Fruit fly (Drosophila melanogaster) whole organism, pupa: ENCODE measurements around the gene tin.

Source experiments
- CG10348 ChIP-seq: fragments of 200-800 bp; sonication (Bioruptor generic); IDR thresholded peaks from 2 replicates; pipeline ENCODE4 v1.3.6; 2022; ENCODE audit warnings: missing biosample characterization, missing genetic modification characterization
- CG12605 ChIP-seq: fragments of 200-800 bp; sonication (Bioruptor generic); IDR thresholded peaks from 2 replicates; pipeline ENCODE4 v1.3.6; 2022; ENCODE audit warnings: missing biosample characterization, missing genetic modification characterization
- CG13204 ChIP-seq: fragments of 200-800 bp; sonication (Bioruptor generic); optimal IDR thresholded peaks from 2 replicates; lab custom pipeline; 2018; ENCODE audit warnings: missing biosample characterization, mild to moderate bottlenecking, missing genetic modification characterization, moderate library complexity
- CG14655 ChIP-seq: fragments of 200-800 bp; sonication (Bioruptor generic); optimal IDR thresholded peaks from 3 replicates; lab custom pipeline; 2017; ENCODE audit warnings: mild to moderate bottlenecking, missing biosample characterization, missing genetic modification reagents, missing genetic modification characterization
- CG15710 ChIP-seq: fragments of 200-800 bp; sonication (Bioruptor generic); optimal IDR thresholded peaks from 2 replicates; lab custom pipeline; 2018; ENCODE audit warnings: missing biosample characterization, mild to moderate bottlenecking, missing genetic modification characterization, moderate library complexity
- CG17806 ChIP-seq: fragments of 200-800 bp; sonication (Bioruptor generic); optimal IDR thresholded peaks from 2 replicates; lab custom pipeline; 2018; ENCODE audit warnings: missing biosample characterization, mild to moderate bottlenecking, missing genetic modification characterization, moderate library complexity
- CG32121 ChIP-seq: fragments of 200-800 bp; sonication (Bioruptor generic); IDR thresholded peaks from 2 replicates; pipeline ENCODE4 v1.3.6; 2022; ENCODE audit warnings: missing biosample characterization, missing genetic modification characterization
- CG34367 ChIP-seq: fragments of 200-800 bp; sonication (Bioruptor generic); optimal IDR thresholded peaks from 2 replicates; lab custom pipeline; 2018; ENCODE audit warnings: missing biosample characterization, mild to moderate bottlenecking, missing genetic modification characterization
- CG4496 ChIP-seq: fragments of 200-800 bp; sonication (Bioruptor generic); IDR thresholded peaks from 3 replicates; pipeline ENCODE4 v1.3.6; 2022; ENCODE audit warnings: missing biosample characterization, missing genetic modification characterization
- CG8159 ChIP-seq: fragments of 200-800 bp; sonication (Bioruptor generic); optimal IDR thresholded peaks from 3 replicates; lab custom pipeline; 2018; ENCODE audit warnings: missing biosample characterization, mild to moderate bottlenecking, missing genetic modification characterization, moderate library complexity
- CG8301 ChIP-seq: fragments of 200-800 bp; sonication (Bioruptor generic); optimal IDR thresholded peaks from 2 replicates; lab custom pipeline; 2018; ENCODE audit warnings: missing biosample characterization, mild to moderate bottlenecking, missing genetic modification characterization
- CG9948 ChIP-seq: fragments of 200-800 bp; sonication (Bioruptor generic); optimal IDR thresholded peaks from 2 replicates; lab custom pipeline; 2018; ENCODE audit warnings: missing biosample characterization, mild to moderate bottlenecking, missing genetic modification characterization, moderate library complexity
- D1 ChIP-seq: fragments of 200-800 bp; sonication (Bioruptor generic); optimal IDR thresholded peaks from 2 replicates; lab custom pipeline; 2018; ENCODE audit warnings: missing biosample characterization, mild to moderate bottlenecking, missing genetic modification characterization, moderate library complexity
- EcR ChIP-seq: fragments of 200-800 bp; sonication (Bioruptor generic); optimal IDR thresholded peaks from 3 replicates; lab custom pipeline; 2019; ENCODE audit warnings: missing biosample characterization, missing genetic modification characterization, mild to moderate bottlenecking, moderate library complexity, missing genetic modification reagents
- Ets98B ChIP-seq: fragments of 200-800 bp; sonication (Bioruptor generic); IDR thresholded peaks from 2 replicates; pipeline ENCODE4 v1.3.6; 2022; ENCODE audit warnings: missing biosample characterization, missing genetic modification characterization
- Pif1A ChIP-seq: fragments of 200-800 bp; sonication (Bioruptor generic); optimal IDR thresholded peaks from 3 replicates; lab custom pipeline; 2016; ENCODE audit warnings: missing biosample characterization, missing genetic modification characterization
- Pif1B ChIP-seq: fragments of 200-800 bp; sonication (Bioruptor generic); optimal IDR thresholded peaks from 3 replicates; lab custom pipeline; 2016; ENCODE audit warnings: missing biosample characterization, missing genetic modification characterization
- Snoo ChIP-seq: fragments of 200-800 bp; sonication (Bioruptor generic); optimal IDR thresholded peaks from 3 replicates; lab custom pipeline; 2017; ENCODE audit warnings: missing biosample characterization, mild to moderate bottlenecking, missing genetic modification characterization, inconsistent platforms
- fd96Ca ChIP-seq: fragments of 200-800 bp; sonication (Bioruptor generic); IDR thresholded peaks from 3 replicates; pipeline ENCODE4 v1.3.6; 2022; ENCODE audit warnings: missing biosample characterization, missing genetic modification characterization
- gl ChIP-seq: fragments of 200-800 bp; sonication (Bioruptor generic); optimal IDR thresholded peaks from 2 replicates; lab custom pipeline; 2018; ENCODE audit warnings: missing biosample characterization, mild to moderate bottlenecking, missing genetic modification characterization
- rn ChIP-seq: fragments of 200-800 bp; sonication (Bioruptor generic); IDR thresholded peaks from 2 replicates; pipeline ENCODE4 v1.3.6; 2022; ENCODE audit warnings: missing biosample characterization, missing genetic modification characterization

Gene tin

DNA sequence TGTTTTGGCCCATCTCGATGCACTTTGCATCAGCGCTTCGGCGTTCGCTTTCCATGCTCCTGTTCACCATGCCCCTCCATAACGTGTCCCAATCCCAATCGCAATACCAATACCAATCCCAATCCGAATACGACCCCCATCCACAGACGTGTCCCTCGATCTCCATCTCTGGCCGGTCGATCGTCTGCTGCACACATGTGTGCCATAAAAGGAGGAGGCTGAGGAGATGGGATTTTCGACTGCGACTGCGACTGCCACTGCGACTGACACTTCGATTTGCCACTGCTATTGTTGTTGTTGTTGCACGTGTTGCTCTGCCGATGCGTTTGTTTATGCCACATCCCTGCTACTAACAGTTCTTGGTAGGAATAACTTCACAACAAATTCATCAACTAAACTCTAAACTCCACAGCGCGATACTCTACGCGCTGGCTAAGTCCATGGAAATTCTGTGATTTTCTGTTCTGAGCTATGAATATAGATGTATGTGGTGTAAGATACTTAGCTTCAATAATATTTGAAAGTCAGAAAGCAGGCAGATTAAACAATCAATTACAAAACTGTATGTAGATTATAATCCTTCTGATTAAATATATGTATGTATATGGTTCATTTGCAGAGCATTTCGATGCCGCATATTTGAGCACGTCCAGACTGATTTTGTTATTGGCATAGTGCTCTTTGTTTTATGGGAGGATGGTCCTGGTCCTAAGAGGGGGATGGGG is 14.4 kb downstream of the tin start:
- TF ChIP-seq CG8301 (no peak), CG10348 (GFP tag; lab: Robert Waterston, UW) (no peak), rn (GFP tag; lab: Robert Waterston, UW) (no peak), CG4496 (GFP tag; lab: Robert Waterston, UW) (no peak), CG15710 (tag; lab: Kevin White, UChicago) (no peak), gl (tag; lab: Kevin White, UChicago) (no peak), Pif1B (GFP tag; lab: Kevin White, UChicago) (no peak), CG14655 (GFP tag; lab: Kevin White, UChicago) (no peak), CG12605 (GFP tag; lab: Robert Waterston, UW) (no peak), CG13204 (no peak), Ets98B (GFP tag; lab: Robert Waterston, UW) (no peak), CG17806 (no peak), CG34367 (tag; lab: Kevin White, UChicago) (no peak), CG8159 (tag; lab: Kevin White, UChicago) (no peak), CG32121 (no peak), EcR (GFP tag; lab: Kevin White, UChicago) (no peak), CG9948 (tag; lab: Kevin White, UChicago) (no peak)
- TF ChIP-seq, all 21 proteins: peak for 0

DNA sequence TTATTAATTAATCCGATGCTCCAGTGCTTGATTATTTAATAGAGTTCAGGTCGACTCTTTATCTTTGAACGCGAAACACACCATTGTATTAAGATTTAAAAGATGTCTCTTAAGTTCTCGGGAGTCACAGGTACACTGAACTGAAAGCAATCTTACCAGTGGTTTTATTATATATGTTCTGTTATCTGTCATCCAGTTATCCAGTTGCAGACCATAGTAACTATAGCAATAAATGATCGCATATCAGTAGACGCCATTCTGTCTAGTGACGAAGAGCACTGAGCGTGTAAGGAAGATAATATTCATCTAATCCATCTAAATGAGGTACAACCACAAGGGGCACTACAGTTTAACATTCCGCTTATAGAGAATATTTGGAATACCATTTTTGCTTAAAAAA is 20.9 kb downstream of the tin start, which contains the start of gene Ugt49B2:
Ugt49B2 (minus strand) TSS at position 101 of the 400 bp plus-strand sequence.
- TF ChIP-seq rn (GFP tag; lab: Robert Waterston, UW) = no peak
- TF ChIP-seq Snoo (tag; lab: Kevin White, UChicago) = no peak
- TF ChIP-seq gl (tag; lab: Kevin White, UChicago) = no peak
- no peak for TF ChIP-seq CG12605 (GFP tag; lab: Robert Waterston, UW)
- no peak for TF ChIP-seq CG8159 (tag; lab: Kevin White, UChicago)
- TF ChIP-seq CG14655 (GFP tag; lab: Kevin White, UChicago) = no peak
- TF ChIP-seq CG17806 = no peak
- no peak for TF ChIP-seq CG32121
- TF ChIP-seq fd96Ca (GFP tag; lab: Robert Waterston, UW) = no peak
- TF ChIP-seq CG13204 = no peak
- TF ChIP-seq Ets98B (GFP tag; lab: Robert Waterston, UW) = no peak
- TF ChIP-seq Pif1A (GFP tag; lab: Kevin White, UChicago) = no peak
- TF ChIP-seq CG8301 = no peak
- TF ChIP-seq CG9948 (tag; lab: Kevin White, UChicago) = no peak
- TF ChIP-seq D1 (tag; lab: Kevin White, UChicago) = no peak
- TF ChIP-seq CG10348 (GFP tag; lab: Robert Waterston, UW) = no peak
- TF ChIP-seq CG34367 (tag; lab: Kevin White, UChicago) = no peak
- no peak for TF ChIP-seq Pif1B (GFP tag; lab: Kevin White, UChicago)
- no peak for TF ChIP-seq EcR (GFP tag; lab: Kevin White, UChicago)
- no peak for TF ChIP-seq CG15710 (tag; lab: Kevin White, UChicago)

DNA sequence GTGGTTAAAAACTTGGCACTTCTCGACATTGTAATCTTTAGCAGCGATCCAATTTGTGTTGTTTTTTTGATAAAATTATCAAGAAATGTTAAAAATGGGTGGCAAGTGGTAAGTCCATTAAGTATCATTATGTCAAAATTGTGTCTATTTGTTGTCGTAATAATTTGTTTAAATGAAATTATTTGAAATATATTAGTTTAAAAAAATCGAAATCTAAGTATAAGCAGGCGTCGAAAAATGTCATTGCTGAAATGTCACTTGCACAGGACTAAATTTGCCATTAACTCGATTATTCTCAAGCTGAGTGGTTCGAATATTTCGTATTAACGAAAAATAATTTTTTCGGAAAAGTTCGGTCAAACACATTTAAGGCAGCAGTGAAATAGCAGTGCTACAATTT is 24.7 kb downstream of the tin start, which contains the start of gene CG7907:
CG7907 (plus strand) TSS at position 301 of the 400 bp plus-strand sequence.
- TF ChIP-seq EcR (GFP tag; lab: Kevin White, UChicago) = no peak
- TF ChIP-seq CG32121 = no peak
- no peak for TF ChIP-seq Snoo (tag; lab: Kevin White, UChicago)
- TF ChIP-seq D1 (tag; lab: Kevin White, UChicago) = no peak
- TF ChIP-seq CG34367 (tag; lab: Kevin White, UChicago) = no peak
- TF ChIP-seq, all 21 proteins: peak for 0

DNA sequence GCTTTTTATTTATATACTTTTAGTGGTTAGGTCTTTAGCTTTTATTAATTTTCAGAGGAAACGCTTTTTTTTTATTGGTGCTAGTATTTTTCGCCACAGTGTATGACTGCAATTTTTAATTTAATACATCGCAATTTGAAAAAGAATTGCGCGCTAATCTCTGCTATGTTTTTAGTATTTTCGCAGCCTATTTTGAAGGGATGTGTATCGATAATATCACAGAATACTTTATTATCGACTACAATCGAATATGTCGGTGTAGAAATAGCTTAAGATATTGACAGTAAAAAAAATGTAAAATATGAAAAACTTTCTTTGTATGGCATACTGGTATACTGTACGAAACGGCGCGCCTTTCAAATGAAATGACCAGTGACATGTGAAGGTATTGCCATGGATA is 27.9 kb downstream of the tin start:
- TF ChIP-seq CG13204 (no peak), CG4496 (GFP tag; lab: Robert Waterston, UW) (no peak), gl (tag; lab: Kevin White, UChicago) (no peak), EcR (GFP tag; lab: Kevin White, UChicago) (no peak), Pif1B (GFP tag; lab: Kevin White, UChicago) (no peak), fd96Ca (GFP tag; lab: Robert Waterston, UW) (no peak), Pif1A (GFP tag; lab: Kevin White, UChicago) (no peak), Ets98B (GFP tag; lab: Robert Waterston, UW) (no peak), CG9948 (tag; lab: Kevin White, UChicago) (no peak), CG32121 (no peak), CG10348 (GFP tag; lab: Robert Waterston, UW) (no peak), CG8159 (tag; lab: Kevin White, UChicago) (no peak), CG34367 (tag; lab: Kevin White, UChicago) (no peak), CG12605 (GFP tag; lab: Robert Waterston, UW) (no peak), Snoo (tag; lab: Kevin White, UChicago) (no peak), rn (GFP tag; lab: Robert Waterston, UW) (no peak), CG17806 (no peak), CG8301 (no peak)

DNA sequence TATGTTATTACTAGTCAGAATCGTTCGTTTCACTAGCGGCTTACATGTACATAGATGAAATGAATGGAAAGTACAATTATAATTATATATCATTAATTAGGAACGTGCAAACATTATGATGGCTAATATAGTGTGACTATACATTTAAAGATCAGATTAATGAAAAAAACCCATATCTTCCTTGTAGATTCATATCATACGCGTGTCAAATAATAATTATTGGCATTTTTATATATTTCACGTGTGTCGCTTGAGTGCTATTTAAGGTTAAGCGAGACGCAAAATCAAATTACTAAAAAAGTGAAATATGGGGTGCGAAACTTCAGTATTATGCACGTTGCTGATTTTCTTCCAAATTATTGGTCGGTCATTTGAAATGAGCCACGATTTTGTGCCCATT is 28.4 kb downstream of the tin start, which contains the start of gene CheB93a:
CheB93a (plus strand) TSS at position 301 of the 400 bp plus-strand sequence.
- TF ChIP-seq gl (tag; lab: Kevin White, UChicago) = no peak
- no peak for TF ChIP-seq CG14655 (GFP tag; lab: Kevin White, UChicago)
- no peak for TF ChIP-seq CG34367 (tag; lab: Kevin White, UChicago)
- TF ChIP-seq Snoo (tag; lab: Kevin White, UChicago) = no peak
- TF ChIP-seq CG4496 (GFP tag; lab: Robert Waterston, UW) = no peak
- no peak for TF ChIP-seq Pif1A (GFP tag; lab: Kevin White, UChicago)
- TF ChIP-seq Ets98B (GFP tag; lab: Robert Waterston, UW) = no peak
- no peak for TF ChIP-seq CG8301
- no peak for TF ChIP-seq CG15710 (tag; lab: Kevin White, UChicago)
- no peak for TF ChIP-seq EcR (GFP tag; lab: Kevin White, UChicago)
- TF ChIP-seq CG12605 (GFP tag; lab: Robert Waterston, UW) = no peak
